Fruit fly (Drosophila melanogaster) Kc167 (cell line): Measurements from ENCODE around the gene Usp12-46.

ENCODE experiments used
- Myc ChIP-seq: fragments of >200 bp; optimal IDR thresholded peaks from 2 replicates; lab custom pipeline; 2017; ENCODE audit warnings: missing external identifiers
- Sin3A ChIP-seq: fragments of >200 bp; optimal IDR thresholded peaks from 2 replicates; lab custom pipeline; 2018; ENCODE audit warnings: missing external identifiers
- insv ChIP-seq: fragments of >200 bp; optimal IDR thresholded peaks from 3 replicates; lab custom pipeline; 2018; ENCODE audit warnings: missing external identifiers
- psq ChIP-seq: fragments of >200 bp; optimal IDR thresholded peaks from 2 replicates; lab custom pipeline; 2017; ENCODE audit warnings: missing external identifiers

- no peak for TF ChIP-seq psq (lab: Kevin White, UChicago)
- TF ChIP-seq Sin3A (lab: Kevin White, UChicago) = no peak
- TF ChIP-seq insv (lab: Kevin White, UChicago) = no peak
- TF ChIP-seq Myc (lab: Kevin White, UChicago) = no peak
Observed at dm6 chr3R:22718937-22719606, 31.6 kb upstream of the Usp12-46 start.
